Fruit fly (Drosophila melanogaster) whole organism, prepupa: ENCODE data around the gene Galphai.
A peak's percentile ranks its signal among the peaks of the same experiment; 100 is the strongest.

Experiments
- CG11294 ChIP-seq: fragments of 200-800 bp; sonication (Bioruptor generic); IDR thresholded peaks from 2 replicates; pipeline ENCODE4 v1.3.6; 2022; ENCODE audit warnings: missing biosample characterization, missing genetic modification characterization
- CG11762 ChIP-seq: fragments of 200-800 bp; sonication (Bioruptor generic); optimal IDR thresholded peaks from 3 replicates; lab custom pipeline; 2016; ENCODE audit warnings: missing biosample characterization, missing genetic modification characterization; ENCODE audit not compliant: insufficient read depth
- CG11902 ChIP-seq: fragments of 200-800 bp; sonication (Bioruptor generic); optimal IDR thresholded peaks from 3 replicates; lab custom pipeline; 2016; ENCODE audit warnings: missing biosample characterization, missing genetic modification characterization
- CG15336 ChIP-seq: fragments of 200-800 bp; sonication (Bioruptor generic); IDR thresholded peaks from 2 replicates; pipeline ENCODE4 v1.3.6; 2022; ENCODE audit warnings: missing biosample characterization, missing genetic modification characterization
- CG1621 ChIP-seq: fragments of 200-800 bp; sonication (Bioruptor generic); optimal IDR thresholded peaks from 3 replicates; lab custom pipeline; 2018; ENCODE audit warnings: missing biosample characterization, mild to moderate bottlenecking, missing genetic modification characterization
- CG3032 ChIP-seq: fragments of 200-800 bp; optimal IDR thresholded peaks from 2 replicates; lab custom pipeline; 2019; ENCODE audit warnings: missing biosample characterization, mild to moderate bottlenecking, missing genetic modification characterization, moderate library complexity
- CG32006 ChIP-seq: fragments of 200-800 bp; sonication (Bioruptor generic); optimal IDR thresholded peaks from 3 replicates; lab custom pipeline; 2017; ENCODE audit warnings: missing biosample characterization, mild to moderate bottlenecking, missing genetic modification characterization
- CG34406 ChIP-seq: fragments of 200-800 bp; sonication (Bioruptor generic); optimal IDR thresholded peaks from 3 replicates; lab custom pipeline; 2016; ENCODE audit warnings: missing biosample characterization, missing genetic modification characterization
- CG4318 ChIP-seq: fragments of 200-800 bp; sonication (Bioruptor generic); optimal IDR thresholded peaks from 3 replicates; lab custom pipeline; 2017; ENCODE audit warnings: missing biosample characterization, mild to moderate bottlenecking, missing genetic modification characterization
- CG6792 ChIP-seq: fragments of 200-800 bp; sonication (Bioruptor generic); optimal IDR thresholded peaks from 3 replicates; lab custom pipeline; 2016; ENCODE audit warnings: missing biosample characterization, missing genetic modification characterization
- CG6808 ChIP-seq: fragments of 200-800 bp; sonication (Bioruptor generic); optimal IDR thresholded peaks from 3 replicates; lab custom pipeline; 2017; ENCODE audit warnings: missing biosample characterization, missing genetic modification characterization, mild to moderate bottlenecking, moderate library complexity, missing genetic modification reagents
- CG6854 ChIP-seq: fragments of 200-800 bp; sonication (Bioruptor generic); optimal IDR thresholded peaks from 2 replicates; lab custom pipeline; 2017; ENCODE audit warnings: missing biosample characterization, mild to moderate bottlenecking, missing genetic modification characterization
- CG8319 ChIP-seq: fragments of 200-800 bp; sonication (Bioruptor generic); optimal IDR thresholded peaks from 3 replicates; lab custom pipeline; 2016; ENCODE audit warnings: missing biosample characterization, missing genetic modification characterization
- CG8632 ChIP-seq: fragments of 200-800 bp; sonication (Bioruptor generic); optimal IDR thresholded peaks from 3 replicates; lab custom pipeline; 2016; ENCODE audit warnings: missing biosample characterization, missing genetic modification characterization
- Eip75B ChIP-seq: fragments of 200-800 bp; sonication (Bioruptor generic); optimal IDR thresholded peaks from 3 replicates; lab custom pipeline; 2016; ENCODE audit warnings: missing biosample characterization, missing genetic modification characterization
- Eip78C ChIP-seq: fragments of 200-800 bp; sonication (Bioruptor generic); peaks from one replicate; lab custom pipeline; 2016; ENCODE audit warnings: missing biosample characterization, missing genetic modification characterization
- Eip93F ChIP-seq: fragments of 200-800 bp; sonication (Bioruptor generic); optimal IDR thresholded peaks from 2 replicates; lab custom pipeline; 2016; ENCODE audit warnings: missing biosample characterization, mild to moderate bottlenecking, missing genetic modification characterization
- Ets21C ChIP-seq: fragments of 200-800 bp; sonication (Bioruptor generic); optimal IDR thresholded peaks from 3 replicates; lab custom pipeline; 2016; ENCODE audit warnings: missing biosample characterization, missing genetic modification characterization
- Ets96B ChIP-seq: fragments of 200-800 bp; optimal IDR thresholded peaks from 2 replicates; lab custom pipeline; 2019; ENCODE audit warnings: missing biosample characterization, mild to moderate bottlenecking, missing genetic modification characterization, moderate library complexity
- Gug ChIP-seq: fragments of 200-800 bp; sonication (Bioruptor generic); IDR thresholded peaks from 2 replicates; pipeline ENCODE4 v1.3.6; 2022; ENCODE audit warnings: missing biosample characterization, missing genetic modification characterization
- Hr39 ChIP-seq: fragments of 200-800 bp; sonication (Bioruptor generic); optimal IDR thresholded peaks from 2 replicates; lab custom pipeline; 2016; ENCODE audit warnings: missing biosample characterization, missing genetic modification characterization
- Hr4 ChIP-seq: fragments of 200-800 bp; sonication (Bioruptor generic); optimal IDR thresholded peaks from 3 replicates; lab custom pipeline; 2016; ENCODE audit warnings: missing biosample characterization, missing genetic modification characterization
- Met ChIP-seq: fragments of 200-800 bp; sonication (Bioruptor generic); optimal IDR thresholded peaks from 3 replicates; lab custom pipeline; 2016; ENCODE audit warnings: missing biosample characterization, missing genetic modification characterization
- OdsH ChIP-seq: fragments of 200-800 bp; sonication (Bioruptor generic); optimal IDR thresholded peaks from 3 replicates; lab custom pipeline; 2016; ENCODE audit warnings: missing biosample characterization, missing genetic modification characterization
- Smox ChIP-seq: fragments of 200-800 bp; sonication (Bioruptor generic); optimal IDR thresholded peaks from 3 replicates; lab custom pipeline; 2016; ENCODE audit warnings: missing biosample characterization, missing genetic modification characterization
- Sox102F ChIP-seq: fragments of 200-800 bp; sonication (Bioruptor generic); optimal IDR thresholded peaks from 2 replicates; lab custom pipeline; 2016; ENCODE audit warnings: missing biosample characterization, mild to moderate bottlenecking, missing genetic modification characterization
- Sox14 ChIP-seq: fragments of 200-800 bp; sonication (Bioruptor generic); optimal IDR thresholded peaks from 3 replicates; lab custom pipeline; 2016; ENCODE audit warnings: missing biosample characterization, missing genetic modification characterization
- Sox15 ChIP-seq: fragments of 200-800 bp; sonication (Bioruptor generic); optimal IDR thresholded peaks from 3 replicates; lab custom pipeline; 2016; ENCODE audit warnings: missing biosample characterization, missing genetic modification characterization
- achi ChIP-seq: fragments of 200-800 bp; sonication (Bioruptor generic); optimal IDR thresholded peaks from 3 replicates; lab custom pipeline; 2016; ENCODE audit warnings: missing biosample characterization, missing genetic modification characterization
- acj6 ChIP-seq: fragments of 200-800 bp; sonication (Bioruptor generic); optimal IDR thresholded peaks from 3 replicates; lab custom pipeline; 2016; ENCODE audit warnings: missing biosample characterization, missing genetic modification characterization
- cyc ChIP-seq: fragments of 200-800 bp; sonication (Bioruptor generic); optimal IDR thresholded peaks from 3 replicates; lab custom pipeline; 2016; ENCODE audit warnings: missing biosample characterization, missing genetic modification characterization
- eg ChIP-seq: fragments of 200-800 bp; sonication (Bioruptor generic); IDR thresholded peaks from 3 replicates; pipeline ENCODE4 v1.3.6; 2022; ENCODE audit warnings: missing biosample characterization, missing genetic modification characterization
- esn ChIP-seq: fragments of 200-800 bp; sonication (Bioruptor generic); optimal IDR thresholded peaks from 2 replicates; lab custom pipeline; 2016; ENCODE audit warnings: missing biosample characterization, mild to moderate bottlenecking, missing genetic modification characterization, moderate library complexity
- fd85E ChIP-seq: fragments of 200-800 bp; sonication (Bioruptor generic); optimal IDR thresholded peaks from 3 replicates; lab custom pipeline; 2016; ENCODE audit warnings: missing biosample characterization, missing genetic modification characterization
- fkh ChIP-seq: fragments of 200-800 bp; sonication (Bioruptor generic); optimal IDR thresholded peaks from 3 replicates; lab custom pipeline; 2017; ENCODE audit warnings: missing biosample characterization, mild to moderate bottlenecking, missing genetic modification characterization, moderate library complexity
- net ChIP-seq: fragments of 200-800 bp; sonication (Bioruptor generic); optimal IDR thresholded peaks from 3 replicates; lab custom pipeline; 2016; ENCODE audit warnings: missing biosample characterization, missing genetic modification characterization
- salr ChIP-seq, 2 experiments: fragments of 200-800 bp; sonication (Bioruptor generic); optimal IDR thresholded peaks; 3 replicates each; lab custom pipeline; 2016 to 2018; ENCODE audit warnings: missing biosample characterization in 2 of 2, missing genetic modification characterization in 2 of 2, mild to moderate bottlenecking in 1 of 2
- spab ChIP-seq: fragments of 200-800 bp; sonication (Bioruptor generic); optimal IDR thresholded peaks from 2 replicates; lab custom pipeline; 2017; ENCODE audit warnings: missing biosample characterization, mild to moderate bottlenecking, missing genetic modification characterization, missing genetic modification reagents
- svp ChIP-seq: fragments of 200-800 bp; sonication (Bioruptor generic); peaks from one replicate; lab custom pipeline; 2016; ENCODE audit warnings: missing biosample characterization, missing genetic modification characterization
- vri ChIP-seq: fragments of 200-800 bp; sonication (Bioruptor generic); optimal IDR thresholded peaks from 3 replicates; lab custom pipeline; 2016; ENCODE audit warnings: missing biosample characterization, mild to moderate bottlenecking, missing genetic modification characterization

Gene Galphai

dm6 chr3L:6981109-6981741 lies 1.4 kb upstream of the Galphai start:
- TF ChIP-seq net (GFP tag; lab: Kevin White, UChicago) (no peak), OdsH (GFP tag; lab: Kevin White, UChicago) (no peak), CG8632 (GFP tag; lab: Kevin White, UChicago) (no peak), Sox14 (GFP tag; lab: Kevin White, UChicago) (no peak), Ets96B (tag; lab: Kevin White, UChicago) (no peak), Smox (GFP tag; lab: Kevin White, UChicago) (no peak), achi (GFP tag; lab: Kevin White, UChicago) (no peak), svp (GFP tag; lab: Kevin White, UChicago) (no peak), CG32006 (no peak), Hr4 (GFP tag; lab: Kevin White, UChicago) (no peak), CG6808 (GFP tag; lab: Kevin White, UChicago) (no peak), esn (GFP tag; lab: Kevin White, UChicago) (no peak), CG11902 (GFP tag; lab: Kevin White, UChicago) (no peak), CG6792 (GFP tag; lab: Kevin White, UChicago) (no peak), eg (GFP tag; lab: Robert Waterston, UW) (no peak), fd85E (GFP tag; lab: Kevin White, UChicago) (no peak), Ets21C (GFP tag; lab: Kevin White, UChicago) (no peak), CG8319 (no peak), CG11294 (GFP tag; lab: Robert Waterston, UW) (no peak), CG1621 (no peak)

dm6 chr3L:6980553-6980952 lies 709 bp upstream of the Galphai start:
- TF ChIP-seq OdsH (GFP tag; lab: Kevin White, UChicago) (no peak), CG1621 (no peak), CG6808 (GFP tag; lab: Kevin White, UChicago) (no peak), fkh (GFP tag; lab: Kevin White, UChicago) (no peak), Gug (GFP tag; lab: Robert Waterston, UW) (no peak), CG11762 (no peak), cyc (GFP tag; lab: Kevin White, UChicago) (no peak), Sox15 (GFP tag; lab: Kevin White, UChicago) (no peak), spab (no peak), CG11902 (GFP tag; lab: Kevin White, UChicago) (no peak), salr (GFP tag; optimal IDR thresholded peaks at IDR 0.05; lab: Kevin White, UChicago) (no peak), Eip93F (GFP tag; lab: Kevin White, UChicago) (no peak), Eip75B (no peak), CG6792 (GFP tag; lab: Kevin White, UChicago) (no peak), Ets96B (tag; lab: Kevin White, UChicago) (no peak), CG11294 (GFP tag; lab: Robert Waterston, UW) (no peak), CG4318 (GFP tag; lab: Kevin White, UChicago) (no peak), acj6 (GFP tag; lab: Kevin White, UChicago) (no peak)

- 0 out of 3 replicates have a peak, but pooled peaks have one; percentile 24 for TF ChIP-seq eg (GFP tag; lab: Robert Waterston, UW)
- TF ChIP-seq acj6 (GFP tag; lab: Kevin White, UChicago), result no peak
- TF ChIP-seq vri (GFP tag; lab: Kevin White, UChicago), result peak; percentile 29
- no peak for TF ChIP-seq net (GFP tag; lab: Kevin White, UChicago)
- TF ChIP-seq, all 60 proteins: peak for 2
Observed at dm6 chr3L:6978757-6979386, 972 bp downstream of the Galphai start.

dm6 chr3L:6978030-6978683 lies 1.7 kb downstream of the Galphai start:
- TF ChIP-seq Hr39 (GFP tag; lab: Kevin White, UChicago) (peak; percentile 36), Ets96B (tag; lab: Kevin White, UChicago) (no peak), CG3032 (no peak), Ets21C (GFP tag; lab: Kevin White, UChicago) (no peak), OdsH (GFP tag; lab: Kevin White, UChicago) (peak; percentile 50), vri (GFP tag; lab: Kevin White, UChicago) (no peak), Eip93F (GFP tag; lab: Kevin White, UChicago) (no peak), CG6854 (GFP tag; lab: Kevin White, UChicago) (no peak), CG6792 (GFP tag; lab: Kevin White, UChicago) (peak; percentile 7), CG11762 (no peak), net (GFP tag; lab: Kevin White, UChicago) (peak; percentile 17), fkh (GFP tag; lab: Kevin White, UChicago) (no peak), salr (GFP tag; optimal IDR thresholded peaks at IDR 0.05; lab: Kevin White, UChicago) (peak in 1 of 2 experiments; percentile 22), svp (GFP tag; lab: Kevin White, UChicago) (peak; percentile 43), Sox102F (GFP tag; lab: Kevin White, UChicago) (no peak), CG15336 (GFP tag; lab: Robert Waterston, UW) (peak; percentile 76), CG34406 (GFP tag; lab: Kevin White, UChicago) (peak; percentile 7), eg (GFP tag; lab: Robert Waterston, UW) (peak; percentile 73), Met (GFP tag; lab: Kevin White, UChicago) (peak; percentile 37), Gug (GFP tag; lab: Robert Waterston, UW) (no peak), CG11294 (GFP tag; lab: Robert Waterston, UW) (peak; percentile 24; the same call in 1 of the 2 replicates), Eip78C (GFP tag; lab: Kevin White, UChicago) (peak; percentile 78), esn (GFP tag; lab: Kevin White, UChicago) (no peak)
